Worm (Caenorhabditis elegans) whole organism, late embryonic: ENCODE data around the gene B0410.1.
A peak's percentile ranks its signal among the peaks of the same experiment; 100 is the strongest.

ENCODE experiments used
- K09A11.1 ChIP-seq: sonication (generic microtip); optimal IDR thresholded peaks from 2 replicates; lab custom pipeline; 2017; ENCODE audit warnings: antibody characterized with exemption, mild to moderate bottlenecking, missing genetic modification characterization, missing compliant biosample characterization; ENCODE audit not compliant: insufficient read depth
- ahr-1 ChIP-seq: sonication (generic microtip); optimal IDR thresholded peaks from 2 replicates; lab custom pipeline; 2016; ENCODE audit warnings: missing genetic modification characterization, missing compliant biosample characterization
- ama-1 ChIP-seq: fragments of 150-350 bp; optimal IDR thresholded peaks from 2 replicates; lab custom pipeline; 2014
- ceh-19 ChIP-seq: fragments of 200-800 bp; sonication (Bioruptor generic); optimal IDR thresholded peaks from 2 replicates; lab custom pipeline; 2018; ENCODE audit warnings: mild to moderate bottlenecking, missing genetic modification characterization, missing compliant biosample characterization
- ceh-30 ChIP-seq: fragments of 150-350 bp; optimal IDR thresholded peaks from 2 replicates; lab custom pipeline; 2014; ENCODE audit warnings: missing biosample characterization, missing genetic modification characterization
- ceh-31 ChIP-seq: sonication (generic microtip); optimal IDR thresholded peaks from 2 replicates; lab custom pipeline; 2016; ENCODE audit warnings: missing genetic modification characterization, missing compliant biosample characterization
- ceh-34 ChIP-seq: sonication (generic microtip); optimal IDR thresholded peaks from 2 replicates; lab custom pipeline; 2016; ENCODE audit warnings: mild to moderate bottlenecking, missing genetic modification characterization, missing compliant biosample characterization
- ceh-45 ChIP-seq: fragments of 200-800 bp; sonication (Bioruptor generic); IDR thresholded peaks from 2 replicates; pipeline ENCODE4 v1.3.6; 2022; ENCODE audit warnings: missing genetic modification reagents, missing genetic modification characterization, missing compliant biosample characterization
- ceh-48 ChIP-seq: sonication (generic microtip); optimal IDR thresholded peaks from 2 replicates; lab custom pipeline; 2016; ENCODE audit warnings: missing genetic modification characterization, inconsistent platforms, missing compliant biosample characterization
- ceh-9 ChIP-seq: sonication (generic microtip); optimal IDR thresholded peaks from 2 replicates; lab custom pipeline; 2016; ENCODE audit warnings: mild to moderate bottlenecking, missing genetic modification characterization, inconsistent platforms, missing compliant biosample characterization
- che-1 ChIP-seq: sonication (generic microtip); optimal IDR thresholded peaks from 2 replicates; lab custom pipeline; 2016; ENCODE audit warnings: mild to moderate bottlenecking, missing genetic modification characterization, missing compliant biosample characterization
- dmd-4 ChIP-seq: sonication (generic microtip); optimal IDR thresholded peaks from 2 replicates; lab custom pipeline; 2016; ENCODE audit warnings: borderline replicate concordance, missing genetic modification characterization, missing compliant biosample characterization
- elt-2 ChIP-seq: sonication (generic microtip); optimal IDR thresholded peaks from 2 replicates; lab custom pipeline; 2016; ENCODE audit warnings: missing genetic modification reagents, missing genetic modification characterization, missing compliant biosample characterization
- elt-4 ChIP-seq: sonication (generic microtip); optimal IDR thresholded peaks from 2 replicates; lab custom pipeline; 2016; ENCODE audit warnings: missing genetic modification characterization, missing compliant biosample characterization
- ets-4 ChIP-seq: sonication (generic microtip); optimal IDR thresholded peaks from 2 replicates; lab custom pipeline; 2016; ENCODE audit warnings: missing genetic modification characterization, missing compliant biosample characterization
- eyg-1 ChIP-seq: sonication (generic microtip); optimal IDR thresholded peaks from 2 replicates; lab custom pipeline; 2016; ENCODE audit warnings: missing genotype, missing genetic modification characterization, missing compliant biosample characterization
- fax-1 ChIP-seq: sonication (generic microtip); optimal IDR thresholded peaks from 2 replicates; lab custom pipeline; 2016; ENCODE audit warnings: missing genotype, missing genetic modification characterization, missing compliant biosample characterization
- hlh-13 ChIP-seq: fragments of 200-800 bp; sonication (Bioruptor generic); optimal IDR thresholded peaks from 2 replicates; lab custom pipeline; 2018; ENCODE audit warnings: mild to moderate bottlenecking, missing genetic modification characterization, missing compliant biosample characterization
- hlh-15 ChIP-seq: sonication (generic microtip); optimal IDR thresholded peaks from 2 replicates; lab custom pipeline; 2016; ENCODE audit warnings: missing genetic modification characterization, missing compliant biosample characterization
- hlh-30 ChIP-seq: sonication (generic microtip); optimal IDR thresholded peaks from 2 replicates; lab custom pipeline; 2017; ENCODE audit warnings: antibody characterized with exemption, missing genetic modification characterization, missing compliant biosample characterization; ENCODE audit not compliant: insufficient read depth
- hlh-6 ChIP-seq: sonication (generic microtip); optimal IDR thresholded peaks from 2 replicates; lab custom pipeline; 2016; ENCODE audit warnings: missing genotype, missing genetic modification characterization, missing compliant biosample characterization
- hlh-8 ChIP-seq: sonication (generic microtip); optimal IDR thresholded peaks from 2 replicates; lab custom pipeline; 2016; ENCODE audit warnings: missing genotype, missing genetic modification characterization, missing compliant biosample characterization
- lim-6 ChIP-seq: sonication (generic microtip); optimal IDR thresholded peaks from 2 replicates; lab custom pipeline; 2016; ENCODE audit warnings: missing genetic modification characterization, missing compliant biosample characterization
- lin-11 ChIP-seq: fragments of 200-800 bp; sonication (Bioruptor generic); optimal IDR thresholded peaks from 2 replicates; lab custom pipeline; 2018; ENCODE audit warnings: mild to moderate bottlenecking, missing genetic modification characterization, missing compliant biosample characterization
- nfya-1 ChIP-seq: sonication (generic microtip); optimal IDR thresholded peaks from 2 replicates; lab custom pipeline; 2017; ENCODE audit warnings: missing genetic modification characterization, mild to moderate bottlenecking, missing compliant biosample characterization, antibody characterized with exemption, moderate library complexity
- npax-4 ChIP-seq: sonication (generic microtip); optimal IDR thresholded peaks from 2 replicates; lab custom pipeline; 2016; ENCODE audit warnings: missing genetic modification characterization, missing compliant biosample characterization
- odd-2 ChIP-seq: sonication (generic microtip); optimal IDR thresholded peaks from 2 replicates; lab custom pipeline; 2017; ENCODE audit warnings: antibody characterized with exemption, mild to moderate bottlenecking, missing genetic modification characterization, missing compliant biosample characterization
- pag-3 ChIP-seq: sonication (generic microtip); optimal IDR thresholded peaks from 2 replicates; lab custom pipeline; 2016; ENCODE audit warnings: missing compliant biosample characterization, missing genetic modification characterization, borderline replicate concordance
- pax-1 ChIP-seq: fragments of 150-350 bp; optimal IDR thresholded peaks from 2 replicates; lab custom pipeline; 2014; ENCODE audit warnings: missing biosample characterization, missing genetic modification characterization
- pha-2 ChIP-seq: sonication (generic microtip); optimal IDR thresholded peaks from 2 replicates; lab custom pipeline; 2017; ENCODE audit warnings: mild to moderate bottlenecking, missing genetic modification characterization, missing compliant biosample characterization
- ref-2 ChIP-seq: sonication (generic microtip); optimal IDR thresholded peaks from 2 replicates; lab custom pipeline; 2016; ENCODE audit warnings: missing genetic modification characterization, missing compliant biosample characterization
- sdc-2 ChIP-seq: sonication (generic microtip); optimal IDR thresholded peaks from 2 replicates; lab custom pipeline; 2016; ENCODE audit warnings: missing genotype, missing genetic modification characterization, missing compliant biosample characterization
- sox-2 ChIP-seq: fragments of 200-800 bp; sonication (Bioruptor generic); IDR thresholded peaks from 2 replicates; pipeline ENCODE4 v1.3.6; 2022; ENCODE audit warnings: missing genetic modification reagents, missing genetic modification characterization, missing compliant biosample characterization
- sox-4 ChIP-seq: sonication (generic microtip); optimal IDR thresholded peaks from 2 replicates; lab custom pipeline; 2017; ENCODE audit warnings: mild to moderate bottlenecking, missing genetic modification characterization, inconsistent platforms, missing compliant biosample characterization
- tbx-2 ChIP-seq: sonication (generic microtip); optimal IDR thresholded peaks from 2 replicates; lab custom pipeline; 2016; ENCODE audit warnings: missing genetic modification characterization, missing compliant biosample characterization
- ttx-3 ChIP-seq: sonication (generic microtip); optimal IDR thresholded peaks from 2 replicates; lab custom pipeline; 2016; ENCODE audit warnings: missing genetic modification reagents, missing genetic modification characterization, missing compliant biosample characterization
- unc-42 ChIP-seq: sonication (generic microtip); optimal IDR thresholded peaks from 2 replicates; lab custom pipeline; 2016; ENCODE audit warnings: missing genotype, missing genetic modification characterization, missing compliant biosample characterization
- unc-86 ChIP-seq: sonication (generic microtip); optimal IDR thresholded peaks from 2 replicates; lab custom pipeline; 2016; ENCODE audit warnings: missing genetic modification characterization, missing compliant biosample characterization
- zip-5 ChIP-seq: sonication (generic microtip); optimal IDR thresholded peaks from 2 replicates; lab custom pipeline; 2016; ENCODE audit warnings: missing genetic modification characterization, missing compliant biosample characterization

The B0410.1 gene

DNA sequence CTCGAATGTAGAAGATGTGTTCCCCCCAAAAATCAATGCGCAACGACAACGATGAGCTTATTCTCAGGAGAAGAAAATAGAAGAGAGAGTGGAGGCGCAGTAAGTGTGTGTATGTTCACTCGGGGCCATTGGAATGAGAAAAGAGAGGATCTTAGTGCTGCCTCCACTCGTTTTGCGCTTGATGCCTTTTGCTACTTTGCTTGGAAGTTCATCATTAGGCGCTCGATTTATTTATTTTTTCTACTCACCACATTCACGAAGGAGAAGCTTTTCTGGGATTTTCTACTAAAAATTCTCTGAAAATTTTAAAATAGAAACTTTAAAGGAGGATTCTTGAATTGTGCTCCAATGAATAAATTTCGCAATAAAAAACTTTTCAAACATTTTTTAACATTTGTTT, 3.9 kb downstream of the B0410.1 start, which contains the start of gene F52B10.3:
TSS of gene F52B10.3 (minus strand) at position 101 of the 400 bp plus-strand sequence.
- TF ChIP-seq ttx-3 (tag; lab: Kevin White, UChicago) (no peak), elt-2 (tag; lab: Kevin White, UChicago) (peak; percentile 1), ceh-48 (tag; lab: Kevin White, UChicago) (peak; percentile 64), tbx-2 (tag; lab: Kevin White, UChicago) (no peak), ama-1 (lab: Kevin White, UChicago) (no peak), pax-1 (tag; lab: Kevin White, UChicago) (no peak), pha-2 (no peak), ceh-31 (tag; lab: Kevin White, UChicago) (no peak), nfya-1 (tag; lab: Kevin White, UChicago) (peak; percentile 5), ahr-1 (tag; lab: Kevin White, UChicago) (no peak), ets-4 (tag; lab: Kevin White, UChicago) (no peak), hlh-15 (tag; lab: Kevin White, UChicago) (no peak), hlh-6 (tag; lab: Kevin White, UChicago) (no peak), elt-4 (tag; lab: Kevin White, UChicago) (no peak), unc-86 (tag; lab: Kevin White, UChicago) (no peak), pag-3 (no peak), sox-2 (GFP tag; lab: Robert Waterston, UW) (no peak)

DNA sequence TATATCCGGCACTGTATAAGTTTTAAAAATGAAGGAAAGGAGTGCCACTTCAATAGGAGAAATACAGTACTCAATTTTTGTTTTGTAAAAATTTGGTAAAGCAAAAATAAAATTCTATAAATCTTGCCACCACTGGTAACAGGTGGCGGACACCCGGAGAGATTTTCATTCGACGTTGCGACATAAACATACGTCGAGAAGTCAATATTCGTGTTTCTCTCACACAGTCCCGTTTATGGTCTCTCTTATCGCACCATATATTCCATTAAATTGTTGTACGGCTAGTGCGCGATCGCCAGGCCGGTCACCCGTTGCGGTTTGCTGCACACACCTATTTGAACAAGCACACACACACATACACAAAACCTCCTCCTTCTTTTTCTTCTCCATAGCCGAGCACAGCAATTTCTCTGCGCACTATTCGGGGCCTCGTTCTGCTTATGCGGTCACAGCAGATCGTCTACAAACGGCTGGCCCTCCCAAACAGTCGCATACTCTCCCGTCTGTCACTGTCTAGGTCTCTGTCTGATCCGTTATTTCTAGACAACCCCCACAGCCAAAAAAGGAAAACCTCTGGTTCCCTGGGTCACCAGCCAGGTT, 6.6 kb downstream of the B0410.1 start:
- TF ChIP-seq unc-42 (tag; lab: Kevin White, UChicago): no peak
- no peak for TF ChIP-seq hlh-8
- peak; percentile 25 for TF ChIP-seq ceh-19 (GFP tag; lab: Kevin White, UChicago)
- peak; percentile 40 for TF ChIP-seq hlh-6 (tag; lab: Kevin White, UChicago)
- no peak for TF ChIP-seq ttx-3 (tag; lab: Kevin White, UChicago)
- no peak for TF ChIP-seq pha-2
- TF ChIP-seq ceh-30: no peak
- TF ChIP-seq ceh-34: peak; percentile 13
- TF ChIP-seq elt-2 (tag; lab: Kevin White, UChicago): peak; percentile 33
- peak; percentile 18 for TF ChIP-seq che-1 (tag; lab: Kevin White, UChicago)
- TF ChIP-seq K09A11.1 (tag; lab: Kevin White, UChicago): no peak
- TF ChIP-seq ceh-9 (tag; lab: Kevin White, UChicago): no peak
- peak; percentile 39 for TF ChIP-seq ref-2 (tag; lab: Kevin White, UChicago)
- TF ChIP-seq hlh-30 (tag; lab: Kevin White, UChicago): no peak
- peak; percentile 29 for TF ChIP-seq ceh-31 (tag; lab: Kevin White, UChicago)
- peak; percentile 69 for TF ChIP-seq sdc-2 (tag; lab: Kevin White, UChicago)
- peak; percentile 68 for TF ChIP-seq tbx-2 (tag; lab: Kevin White, UChicago)
- TF ChIP-seq, all 69 proteins: peak for 9

DNA sequence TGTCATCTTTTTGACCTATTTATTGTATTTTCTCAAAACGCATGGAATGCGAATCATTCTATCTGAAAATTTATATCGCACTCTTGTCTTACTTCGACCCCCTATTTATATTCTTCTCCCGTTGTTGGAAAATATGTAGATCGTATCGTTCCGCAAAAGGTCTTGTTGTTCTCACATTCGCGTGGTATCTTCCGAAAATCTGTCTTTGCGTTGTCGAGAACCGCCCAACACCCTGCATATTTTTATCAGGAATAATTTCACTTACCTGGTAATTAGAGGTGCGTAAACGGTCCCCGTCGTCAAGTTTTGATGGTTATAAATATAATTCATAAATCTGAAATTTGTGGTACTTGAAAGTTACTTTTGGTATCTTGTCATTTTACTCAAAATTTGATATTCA, 8.5 kb downstream of the B0410.1 start:
- no peak for TF ChIP-seq ceh-48 (tag; lab: Kevin White, UChicago)
- no peak for TF ChIP-seq dmd-4
- no peak for TF ChIP-seq ama-1 (lab: Kevin White, UChicago)
- TF ChIP-seq fax-1: no peak
- no peak for TF ChIP-seq unc-86 (tag; lab: Kevin White, UChicago)
- no peak for TF ChIP-seq odd-2 (tag; lab: Kevin White, UChicago)
- no peak for TF ChIP-seq elt-2 (tag; lab: Kevin White, UChicago)
- no peak for TF ChIP-seq unc-42 (tag; lab: Kevin White, UChicago)
- TF ChIP-seq hlh-13: no peak
- TF ChIP-seq sox-4: no peak
- no peak for TF ChIP-seq eyg-1 (tag; lab: Kevin White, UChicago)
- TF ChIP-seq lim-6: no peak
- TF ChIP-seq lin-11 (tag; lab: Kevin White, UChicago): no peak
- TF ChIP-seq npax-4 (tag; lab: Kevin White, UChicago): no peak
- TF ChIP-seq zip-5 (tag; lab: Kevin White, UChicago): no peak
- TF ChIP-seq sox-2 (GFP tag; lab: Robert Waterston, UW): no peak
- TF ChIP-seq ceh-45 (GFP tag; lab: Robert Waterston, UW): no peak
